Fruit fly (Drosophila melanogaster) whole organism, adult: ENCODE measurements around the gene CG17544.

Source experiments
- CG11617 ChIP-seq: fragments of 200-800 bp; sonication (Bioruptor generic); optimal IDR thresholded peaks from 2 replicates; lab custom pipeline; 2017; ENCODE audit warnings: mild to moderate bottlenecking, missing biosample characterization, missing genetic modification reagents, missing genetic modification characterization
- CG12768 ChIP-seq: fragments of 200-800 bp; sonication (Bioruptor generic); optimal IDR thresholded peaks from 2 replicates; lab custom pipeline; 2017; ENCODE audit warnings: missing biosample characterization, missing genetic modification characterization, mild to moderate bottlenecking, moderate library complexity, missing genetic modification reagents
- CG14711 ChIP-seq: fragments of 200-800 bp; sonication (Bioruptor generic); optimal IDR thresholded peaks from 2 replicates; lab custom pipeline; 2018; ENCODE audit warnings: missing biosample characterization, mild to moderate bottlenecking, missing genetic modification characterization, moderate library complexity
- CG1620 ChIP-seq: fragments of 200-800 bp; sonication (Bioruptor generic); optimal IDR thresholded peaks from 2 replicates; lab custom pipeline; 2016; ENCODE audit warnings: missing biosample characterization, missing genetic modification characterization
- CG33017 ChIP-seq: fragments of 200-800 bp; sonication (Bioruptor generic); optimal IDR thresholded peaks from 2 replicates; lab custom pipeline; 2018; ENCODE audit warnings: missing biosample characterization, mild to moderate bottlenecking, missing genetic modification characterization, moderate library complexity
- CG5204 ChIP-seq: fragments of 200-800 bp; sonication (Bioruptor generic); optimal IDR thresholded peaks from 2 replicates; lab custom pipeline; 2016; ENCODE audit warnings: missing biosample characterization, missing genetic modification characterization
- CG7045 ChIP-seq: fragments of 200-800 bp; sonication (Bioruptor generic); optimal IDR thresholded peaks from 2 replicates; lab custom pipeline; 2017; ENCODE audit warnings: missing biosample characterization, mild to moderate bottlenecking, missing genetic modification characterization
- CG7101 ChIP-seq: fragments of 200-800 bp; sonication (Bioruptor generic); optimal IDR thresholded peaks from 2 replicates; lab custom pipeline; 2018; ENCODE audit warnings: missing biosample characterization, mild to moderate bottlenecking, missing genetic modification characterization, moderate library complexity
- Clk ChIP-seq: fragments of 200-800 bp; sonication (Bioruptor generic); optimal IDR thresholded peaks from 2 replicates; lab custom pipeline; 2017; ENCODE audit warnings: missing biosample characterization, missing genetic modification characterization
- Crg-1 ChIP-seq: fragments of 200-800 bp; sonication (Bioruptor generic); optimal IDR thresholded peaks from 2 replicates; lab custom pipeline; 2016; ENCODE audit warnings: missing biosample characterization, missing genetic modification characterization
- Hr96 ChIP-seq: fragments of 200-800 bp; sonication (Bioruptor generic); optimal IDR thresholded peaks from 2 replicates; lab custom pipeline; 2016; ENCODE audit warnings: missing biosample characterization, missing genetic modification characterization
- Mnt ChIP-seq: fragments of 200-800 bp; sonication (Bioruptor generic); optimal IDR thresholded peaks from 2 replicates; lab custom pipeline; 2016; ENCODE audit warnings: missing biosample characterization, mild to moderate bottlenecking, missing genetic modification characterization
- bab1 ChIP-seq: fragments of 200-800 bp; sonication (Bioruptor generic); optimal IDR thresholded peaks from 3 replicates; lab custom pipeline; 2019; ENCODE audit warnings: missing biosample characterization, mild to moderate bottlenecking, missing genetic modification characterization, moderate library complexity
- cic ChIP-seq: fragments of 200-800 bp; sonication (Bioruptor generic); optimal IDR thresholded peaks from 2 replicates; lab custom pipeline; 2017; ENCODE audit warnings: missing biosample characterization, mild to moderate bottlenecking, missing genetic modification characterization, moderate library complexity
- cnc ChIP-seq, 2 experiments: fragments of >200 bp; optimal IDR thresholded peaks; 2 replicates each; lab custom pipeline; 2017
- kay ChIP-seq: fragments of 200-800 bp; sonication (Bioruptor generic); peaks from one replicate; lab custom pipeline; 2016; ENCODE audit warnings: missing biosample characterization, missing genetic modification characterization, borderline replicate concordance
- ovo ChIP-seq: fragments of 200-800 bp; sonication (Bioruptor generic); optimal IDR thresholded peaks from 2 replicates; lab custom pipeline; 2016; ENCODE audit warnings: missing biosample characterization, missing genetic modification characterization
- pad ChIP-seq: fragments of 200-800 bp; sonication (Bioruptor generic); optimal IDR thresholded peaks from 3 replicates; lab custom pipeline; 2017; ENCODE audit warnings: missing biosample characterization, missing genetic modification characterization, mild to moderate bottlenecking, moderate library complexity, missing genetic modification reagents
- tj ChIP-seq: fragments of 200-800 bp; sonication (Bioruptor generic); optimal IDR thresholded peaks from 3 replicates; lab custom pipeline; 2017; ENCODE audit warnings: missing biosample characterization, mild to moderate bottlenecking, missing genetic modification characterization, moderate library complexity
- toe ChIP-seq: fragments of 200-800 bp; sonication (Bioruptor generic); optimal IDR thresholded peaks from 2 replicates; lab custom pipeline; 2016; ENCODE audit warnings: missing biosample characterization, missing genetic modification characterization

Gene CG17544

DNA sequence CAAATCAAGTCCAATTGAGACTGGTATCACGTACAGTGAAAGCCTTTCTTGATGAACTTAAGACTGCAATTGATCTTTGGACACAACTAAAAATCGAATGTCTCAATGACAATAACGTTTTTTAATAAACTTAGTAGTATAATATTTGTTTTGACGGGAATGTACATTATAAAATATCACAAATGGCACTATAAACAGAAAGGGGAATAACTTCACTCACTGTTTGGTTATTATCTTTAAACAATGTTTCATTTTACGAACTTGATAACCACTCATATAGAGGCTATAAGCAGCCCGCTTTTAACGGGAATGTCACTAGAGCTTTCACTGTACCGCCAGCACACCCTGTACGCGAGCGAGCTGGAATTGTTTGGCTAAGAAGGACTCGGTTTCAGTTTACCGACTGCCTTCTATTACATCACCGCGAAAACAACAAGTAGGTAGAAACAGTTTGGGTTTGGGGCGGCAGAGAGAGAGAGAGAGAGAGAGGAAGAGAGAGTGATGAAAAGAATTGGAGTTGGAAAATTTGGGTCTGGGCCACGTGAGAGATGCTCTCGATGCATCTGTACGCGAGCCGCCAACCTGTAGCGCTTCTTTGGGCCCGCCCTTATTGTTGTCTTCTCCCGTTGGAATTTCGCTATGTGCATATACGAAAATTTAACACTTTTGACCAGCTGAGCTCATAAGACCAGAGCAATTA lies 526 bp downstream of the CG17544 start:
- peak; percentile 48 for TF ChIP-seq CG7101 (tag; lab: Kevin White, UChicago)
- peak; percentile 43 for TF ChIP-seq Hr96 (GFP tag; lab: Kevin White, UChicago)
- TF ChIP-seq CG7045 = peak; percentile 23
- peak; percentile 53 for TF ChIP-seq toe (GFP tag; lab: Kevin White, UChicago)
- no peak for TF ChIP-seq cnc (optimal IDR thresholded peaks at IDR 0.05; lab: Kevin White, UChicago)
- TF ChIP-seq Crg-1 (GFP tag; lab: Kevin White, UChicago) = no peak
- TF ChIP-seq CG11617 (GFP tag; lab: Kevin White, UChicago) = peak; percentile 42
- TF ChIP-seq CG33017 (tag; lab: Kevin White, UChicago) = peak; percentile 29
- TF ChIP-seq CG12768 (GFP tag; lab: Kevin White, UChicago) = peak; percentile 68
- no peak for TF ChIP-seq ovo
- TF ChIP-seq CG5204 (GFP tag; lab: Kevin White, UChicago) = peak; percentile 40
- no peak for TF ChIP-seq CG14711
- TF ChIP-seq CG1620 (GFP tag; lab: Kevin White, UChicago) = no peak
- peak; percentile 2 for TF ChIP-seq cic (GFP tag; lab: Kevin White, UChicago)
- peak; percentile 21 for TF ChIP-seq Clk (GFP tag; lab: Kevin White, UChicago)

DNA sequence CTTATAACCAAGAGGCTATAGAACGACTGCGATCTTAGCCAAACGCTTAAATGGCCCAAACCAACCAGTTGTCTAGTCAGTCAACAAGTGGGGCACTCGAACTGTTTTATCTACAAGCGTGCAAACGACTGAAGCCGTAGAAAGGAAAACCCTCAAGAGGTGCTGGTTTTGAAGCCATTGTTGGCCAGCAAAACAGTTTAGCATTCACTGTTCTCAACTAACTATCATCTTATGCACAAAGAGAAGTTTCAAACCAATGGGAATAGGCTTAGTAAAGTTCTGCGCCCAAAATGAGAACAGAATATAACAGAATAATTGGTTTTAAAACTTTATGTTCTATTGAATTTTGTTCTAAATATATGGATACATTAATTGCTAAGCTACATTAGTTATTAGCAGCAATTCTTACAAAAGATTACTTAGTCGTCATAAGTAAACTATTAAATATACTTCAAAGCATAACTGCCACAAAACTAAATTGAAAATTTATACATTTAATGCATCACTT lies 4.5 kb downstream of the CG17544 start, which contains the start of gene CG31798:
CG31798 (plus strand) TSS at position 458 of the 508 bp plus-strand sequence.
- TF ChIP-seq Hr96 (GFP tag; lab: Kevin White, UChicago) = no peak

DNA sequence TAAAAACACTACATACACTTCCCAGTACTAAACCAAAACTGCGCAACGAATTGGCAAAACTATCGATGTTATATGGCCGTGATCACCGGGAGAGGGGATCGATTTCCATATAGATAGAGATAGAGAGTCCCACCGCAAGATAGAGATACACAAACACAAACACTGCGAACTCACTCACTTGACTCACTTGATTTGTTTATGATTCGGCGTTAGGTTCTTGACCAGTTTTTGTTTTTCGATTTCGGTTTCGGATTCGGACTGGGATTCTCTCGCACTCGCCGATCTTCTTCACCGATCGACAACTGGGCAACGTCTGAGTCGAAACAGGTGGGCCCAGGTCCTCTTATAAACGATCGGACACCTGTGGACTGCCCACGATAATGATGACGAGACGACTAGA lies 8.5 kb downstream of the CG17544 start, which contains the start of gene CG17549:
CG17549 (minus strand) TSS at position 327 of the 400 bp plus-strand sequence.
- TF ChIP-seq Mnt (GFP tag; lab: Kevin White, UChicago) (no peak), pad (GFP tag; lab: Kevin White, UChicago) (no peak), bab1 (GFP tag; lab: Kevin White, UChicago) (no peak), CG33017 (tag; lab: Kevin White, UChicago) (no peak), CG7045 (no peak), kay (GFP tag; lab: Kevin White, UChicago) (no peak), CG7101 (tag; lab: Kevin White, UChicago) (no peak), cic (GFP tag; lab: Kevin White, UChicago) (no peak), toe (GFP tag; lab: Kevin White, UChicago) (no peak), Hr96 (GFP tag; lab: Kevin White, UChicago) (no peak), Clk (GFP tag; lab: Kevin White, UChicago) (no peak), CG12768 (GFP tag; lab: Kevin White, UChicago) (no peak), CG5204 (GFP tag; lab: Kevin White, UChicago) (no peak), CG11617 (GFP tag; lab: Kevin White, UChicago) (no peak), Crg-1 (GFP tag; lab: Kevin White, UChicago) (no peak), tj (GFP tag; lab: Kevin White, UChicago) (no peak), cnc (optimal IDR thresholded peaks at IDR 0.05; lab: Kevin White, UChicago) (no peak)

DNA sequence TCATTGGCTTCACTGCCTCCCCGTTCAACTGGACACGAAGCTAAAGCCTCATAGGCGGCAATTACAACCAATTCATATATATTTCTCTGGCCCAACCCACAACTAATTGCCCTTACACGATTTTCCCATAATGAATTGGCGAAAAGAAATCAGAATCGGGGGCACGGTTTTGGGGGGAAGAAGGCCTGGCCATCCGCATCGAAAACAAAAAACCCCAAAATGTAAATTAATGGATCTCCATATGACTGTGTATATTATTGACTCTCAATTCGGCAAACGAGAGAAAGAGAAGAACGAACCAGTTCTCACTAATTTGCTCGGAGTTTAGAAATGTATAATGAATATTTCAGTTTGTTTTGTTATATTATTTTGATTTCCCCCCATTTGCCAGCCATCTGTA lies 9.3 kb downstream of the CG17544 start:
- TF ChIP-seq pad (GFP tag; lab: Kevin White, UChicago) = no peak
- no peak for TF ChIP-seq ovo
- no peak for TF ChIP-seq CG33017 (tag; lab: Kevin White, UChicago)
- no peak for TF ChIP-seq bab1 (GFP tag; lab: Kevin White, UChicago)
- TF ChIP-seq CG5204 (GFP tag; lab: Kevin White, UChicago) = no peak
- TF ChIP-seq toe (GFP tag; lab: Kevin White, UChicago) = no peak
- TF ChIP-seq CG12768 (GFP tag; lab: Kevin White, UChicago) = no peak
- TF ChIP-seq CG11617 (GFP tag; lab: Kevin White, UChicago) = no peak
- no peak for TF ChIP-seq Crg-1 (GFP tag; lab: Kevin White, UChicago)
- TF ChIP-seq CG7101 (tag; lab: Kevin White, UChicago) = no peak
- no peak for TF ChIP-seq CG14711
- no peak for TF ChIP-seq CG1620 (GFP tag; lab: Kevin White, UChicago)

DNA sequence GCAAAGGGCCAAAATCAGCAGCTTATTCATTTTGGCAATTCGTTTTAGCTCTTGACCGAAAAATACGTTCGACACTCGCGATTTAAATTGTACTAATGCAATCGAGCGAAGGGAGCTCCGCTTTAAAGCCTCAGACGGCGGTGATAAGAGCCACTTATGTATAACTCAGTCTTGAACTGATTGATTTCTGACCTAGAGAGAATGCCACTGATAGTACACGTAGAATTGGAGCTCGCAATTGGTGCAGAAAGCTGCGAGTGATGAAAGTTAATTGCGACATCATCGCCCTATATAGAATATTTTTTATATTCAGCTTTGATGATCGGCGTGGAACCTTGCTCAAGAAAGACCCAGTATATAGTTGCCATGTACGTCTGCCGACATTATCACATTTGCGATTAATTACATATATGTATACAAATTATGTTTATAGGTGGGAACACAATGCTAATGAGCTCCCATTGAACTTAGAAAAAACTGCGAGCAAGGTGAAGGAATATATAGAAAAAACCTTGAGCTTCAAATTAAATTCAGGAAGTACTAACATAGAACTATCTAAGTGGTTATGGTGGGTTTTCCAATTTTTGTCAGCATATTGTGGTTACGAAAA lies 12.1 kb downstream of the CG17544 start, which contains the start of gene fon:
fon (minus strand) TSS at position 100 of the 610 bp plus-strand sequence.
- TF ChIP-seq CG7101 (tag; lab: Kevin White, UChicago) (no peak), cic (GFP tag; lab: Kevin White, UChicago) (peak; percentile 55), kay (GFP tag; lab: Kevin White, UChicago) (peak; percentile 62)

DNA sequence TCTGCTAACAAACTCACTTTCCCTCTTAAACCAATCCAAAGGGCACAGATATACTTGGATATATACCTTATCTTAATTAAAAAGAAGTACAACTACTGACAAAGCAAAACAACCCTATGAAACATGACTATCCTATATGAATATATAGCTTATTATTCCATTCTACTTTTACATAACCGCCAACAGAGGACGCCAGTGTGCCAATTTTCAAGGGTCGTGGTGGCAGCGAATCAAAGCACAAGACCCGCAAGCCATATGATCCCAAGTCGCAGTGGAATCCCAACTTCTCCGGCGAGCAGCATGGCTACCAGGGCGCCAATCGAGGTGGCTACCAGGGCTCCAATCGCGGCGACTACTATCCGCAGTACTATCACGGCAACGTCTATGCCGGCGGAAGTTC lies 15.9 kb downstream of the CG17544 start:
- TF ChIP-seq Crg-1 (GFP tag; lab: Kevin White, UChicago) (no peak), Hr96 (GFP tag; lab: Kevin White, UChicago) (no peak), CG7101 (tag; lab: Kevin White, UChicago) (no peak), CG12768 (GFP tag; lab: Kevin White, UChicago) (no peak), CG7045 (no peak), pad (GFP tag; lab: Kevin White, UChicago) (no peak), cnc (optimal IDR thresholded peaks at IDR 0.05; lab: Kevin White, UChicago) (no peak), CG14711 (no peak), toe (GFP tag; lab: Kevin White, UChicago) (no peak), CG11617 (GFP tag; lab: Kevin White, UChicago) (no peak), CG33017 (tag; lab: Kevin White, UChicago) (no peak), ovo (no peak), Mnt (GFP tag; lab: Kevin White, UChicago) (no peak), cic (GFP tag; lab: Kevin White, UChicago) (no peak), CG5204 (GFP tag; lab: Kevin White, UChicago) (no peak), bab1 (GFP tag; lab: Kevin White, UChicago) (no peak)
